Worm (Caenorhabditis elegans) whole organism, L4 larva: ENCODE results near the gene appg-2.

Source experiments
- F10B5.3 ChIP-seq: sonication (generic microtip); optimal IDR thresholded peaks from 2 replicates; lab custom pipeline; 2016; ENCODE audit warnings: mild to moderate bottlenecking, missing genetic modification characterization, missing compliant biosample characterization
- F37D6.2 ChIP-seq: sonication (generic microtip); optimal IDR thresholded peaks from 2 replicates; lab custom pipeline; 2016; ENCODE audit warnings: mild to moderate bottlenecking, missing genetic modification characterization, missing compliant biosample characterization
- T20F7.1 ChIP-seq: fragments of 200-800 bp; sonication (Bioruptor generic); optimal IDR thresholded peaks from 2 replicates; lab custom pipeline; 2018; ENCODE audit warnings: mild to moderate bottlenecking, missing genetic modification characterization, missing compliant biosample characterization
- T26A8.4 ChIP-seq: fragments of 200-800 bp; sonication (Bioruptor generic); IDR thresholded peaks from 2 replicates; pipeline ENCODE4 v1.3.6; 2022; ENCODE audit warnings: missing genetic modification characterization, missing compliant biosample characterization
- Y75B8A.6 ChIP-seq: fragments of 200-800 bp; sonication (Bioruptor generic); IDR thresholded peaks from 2 replicates; pipeline ENCODE4 v1.3.6; 2022; ENCODE audit warnings: missing genetic modification reagents, missing genetic modification characterization, missing compliant biosample characterization
- ZK337.2 ChIP-seq: fragments of 200-800 bp; sonication (Bioruptor generic); IDR thresholded peaks from 2 replicates; pipeline ENCODE4 v1.3.6; 2022; ENCODE audit warnings: missing genetic modification reagents, missing genetic modification characterization, missing compliant biosample characterization
- ZK546.5 ChIP-seq, 2 experiments: sonication (generic microtip); optimal IDR thresholded peaks; 2 replicates each; lab custom pipeline; 2017; ENCODE audit warnings: missing biosample characterization in 2 of 2, missing genetic modification characterization in 2 of 2
- aha-1 ChIP-seq: fragments of 150-350 bp; peaks from one replicate; lab custom pipeline; 2014; ENCODE audit warnings: missing biosample characterization, missing genetic modification characterization
- ama-1 ChIP-seq: fragments of 150-350 bp; optimal IDR thresholded peaks from 2 replicates; lab custom pipeline; 2014; ENCODE audit warnings: inconsistent platforms, mixed read lengths
- arid-1 ChIP-seq: fragments of 200-800 bp; sonication (Bioruptor generic); conservative IDR thresholded peaks from 2 replicates; pipeline ENCODE4 v1.3.6; 2022; ENCODE audit warnings: missing genetic modification reagents, missing genetic modification characterization, missing compliant biosample characterization
- attf-4 ChIP-seq: sonication (generic microtip); optimal IDR thresholded peaks from 3 replicates; lab custom pipeline; 2017; ENCODE audit warnings: missing biosample characterization, missing genetic modification characterization
- ceh-20 ChIP-seq: fragments of 200-800 bp; sonication (Bioruptor generic); IDR thresholded peaks from 2 replicates; pipeline ENCODE4 v1.3.6; 2022; ENCODE audit warnings: missing genetic modification reagents, missing genetic modification characterization, missing compliant biosample characterization
- ceh-28 ChIP-seq: fragments of 150-350 bp; optimal IDR thresholded peaks from 2 replicates; lab custom pipeline; 2014; ENCODE audit warnings: missing biosample characterization, missing genetic modification reagents, missing genetic modification characterization
- ceh-82 ChIP-seq: sonication (generic microtip); optimal IDR thresholded peaks from 2 replicates; lab custom pipeline; 2017; ENCODE audit warnings: missing biosample characterization, missing genetic modification characterization
- cey-2 ChIP-seq: sonication (generic microtip); optimal IDR thresholded peaks from 3 replicates; lab custom pipeline; 2017; ENCODE audit warnings: missing genetic modification characterization, mild to moderate bottlenecking, missing compliant biosample characterization, antibody characterized with exemption, borderline replicate concordance; ENCODE audit not compliant: insufficient read depth
- daf-16 ChIP-seq, 3 experiments: sonication (generic microtip); optimal IDR thresholded peaks; 2 replicates each; lab custom pipeline; 2016 to 2017; ENCODE audit warnings: missing genetic modification characterization in 3 of 3, missing genetic modification reagents in 3 of 3, mild to moderate bottlenecking in 2 of 3, missing compliant biosample characterization in 2 of 3, missing biosample characterization in 1 of 3, moderate library complexity in 1 of 3
- dpl-1 ChIP-seq: fragments of 150-350 bp; optimal IDR thresholded peaks from 2 replicates; lab custom pipeline; 2014; ENCODE audit warnings: missing biosample characterization, missing genetic modification reagents, missing genetic modification characterization
- dve-1 ChIP-seq: sonication (generic microtip); optimal IDR thresholded peaks from 2 replicates; lab custom pipeline; 2017; ENCODE audit warnings: antibody characterized with exemption, mild to moderate bottlenecking, missing genetic modification characterization, missing compliant biosample characterization; ENCODE audit not compliant: insufficient read depth
- gei-8 ChIP-seq: fragments of 200-800 bp; sonication (Bioruptor generic); optimal IDR thresholded peaks from 2 replicates; lab custom pipeline; 2018; ENCODE audit warnings: mild to moderate bottlenecking, missing genetic modification characterization, missing compliant biosample characterization
- hif-1 ChIP-seq, 2 experiments: sonication (generic microtip); optimal IDR thresholded peaks; 2 replicates each; lab custom pipeline; 2016 to 2017; ENCODE audit warnings: missing compliant biosample characterization in 2 of 2, missing genetic modification characterization in 2 of 2, missing genetic modification reagents in 2 of 2, missing genotype in 2 of 2, mild to moderate bottlenecking in 1 of 2
- hlh-11 ChIP-seq: fragments of 200-800 bp; sonication (Bioruptor generic); optimal IDR thresholded peaks from 2 replicates; lab custom pipeline; 2018; ENCODE audit warnings: mild to moderate bottlenecking, missing genetic modification characterization, missing compliant biosample characterization
- lin-1 ChIP-seq: fragments of 200-800 bp; sonication (Bioruptor generic); IDR thresholded peaks from 2 replicates; pipeline ENCODE4 v1.3.6; 2022; ENCODE audit warnings: missing genetic modification reagents, missing genetic modification characterization, missing compliant biosample characterization
- lin-39 ChIP-seq: fragments of 150-350 bp; optimal IDR thresholded peaks from 2 replicates; lab custom pipeline; 2014; ENCODE audit warnings: missing biosample characterization, missing genetic modification reagents, missing genetic modification characterization
- lsy-2 ChIP-seq, 2 experiments: fragments of 150-350 bp in 1 of 2; sonication (generic microtip) in 1 of 2; optimal IDR thresholded peaks; 2 replicates each; lab custom pipeline; 2014 to 2017; ENCODE audit warnings: missing biosample characterization in 2 of 2, missing genetic modification characterization in 2 of 2
- mep-1 ChIP-seq: fragments of 150-350 bp; sonication (generic microtip); optimal IDR thresholded peaks from 3 replicates; lab custom pipeline; 2014; ENCODE audit warnings: missing biosample characterization, missing genetic modification characterization
- nhr-102 ChIP-seq: sonication (generic microtip); optimal IDR thresholded peaks from 2 replicates; lab custom pipeline; 2016; ENCODE audit warnings: mild to moderate bottlenecking, missing genetic modification characterization, moderate library complexity, missing compliant biosample characterization
- nhr-11 ChIP-seq: fragments of 150-350 bp; optimal IDR thresholded peaks from 2 replicates; lab custom pipeline; 2014; ENCODE audit warnings: missing biosample characterization, missing genetic modification characterization
- nhr-25 ChIP-seq: sonication (generic microtip); optimal IDR thresholded peaks from 2 replicates; lab custom pipeline; 2017; ENCODE audit warnings: missing genetic modification characterization, mild to moderate bottlenecking, missing compliant biosample characterization, antibody characterized with exemption, moderate library complexity, borderline replicate concordance; ENCODE audit not compliant: insufficient read depth
- nhr-41 ChIP-seq: fragments of 200-800 bp; sonication (Bioruptor generic); IDR thresholded peaks from 2 replicates; pipeline ENCODE4 v1.3.6; 2022; ENCODE audit warnings: missing genetic modification reagents, missing genetic modification characterization, missing compliant biosample characterization
- nhr-48 ChIP-seq: sonication (generic microtip); optimal IDR thresholded peaks from 2 replicates; lab custom pipeline; 2016; ENCODE audit warnings: mild to moderate bottlenecking, missing genetic modification characterization, missing compliant biosample characterization
- nhr-6 ChIP-seq: fragments of 150-350 bp; optimal IDR thresholded peaks from 2 replicates; lab custom pipeline; 2014; ENCODE audit warnings: missing biosample characterization, missing genetic modification characterization
- nhr-76 ChIP-seq: fragments of 150-350 bp; optimal IDR thresholded peaks from 2 replicates; lab custom pipeline; 2014; ENCODE audit warnings: missing biosample characterization, missing genetic modification characterization
- pqm-1 ChIP-seq: sonication (generic microtip); optimal IDR thresholded peaks from 2 replicates; lab custom pipeline; 2017; ENCODE audit warnings: missing biosample characterization, missing genetic modification characterization
- saeg-2 ChIP-seq: fragments of 200-800 bp; sonication (Bioruptor generic); IDR thresholded peaks from 2 replicates; pipeline ENCODE4 v1.3.6; 2022; ENCODE audit warnings: missing genetic modification reagents, missing genetic modification characterization, missing compliant biosample characterization
- sdz-12 ChIP-seq: fragments of 200-800 bp; sonication (Bioruptor generic); optimal IDR thresholded peaks from 2 replicates; lab custom pipeline; 2018; ENCODE audit warnings: mild to moderate bottlenecking, missing genetic modification characterization, missing compliant biosample characterization
- skn-1 ChIP-seq: fragments of 150-350 bp; optimal IDR thresholded peaks from 2 replicates; lab custom pipeline; 2014; ENCODE audit warnings: missing biosample characterization, missing genetic modification characterization
- snpc-1.2 ChIP-seq: fragments of 200-800 bp; sonication (Bioruptor generic); IDR thresholded peaks from 2 replicates; pipeline ENCODE4 v1.3.6; 2022; ENCODE audit warnings: missing genetic modification reagents, missing genetic modification characterization, missing compliant biosample characterization
- spr-1 ChIP-seq: sonication (generic microtip); optimal IDR thresholded peaks from 2 replicates; lab custom pipeline; 2016; ENCODE audit warnings: mild to moderate bottlenecking, missing genetic modification characterization, missing compliant biosample characterization
- spr-3 ChIP-seq: fragments of 200-800 bp; sonication (Bioruptor generic); optimal IDR thresholded peaks from 2 replicates; lab custom pipeline; 2018; ENCODE audit warnings: mild to moderate bottlenecking, missing genetic modification characterization, missing compliant biosample characterization
- unc-62 ChIP-seq, 3 experiments: fragments of 150-350 bp in 1 of 3; sonication (generic microtip); optimal IDR thresholded peaks in 2 of 3; peaks in 1 of 3; 1 replicate in 1 of 3; 2 replicates in 2 of 3; lab custom pipeline; 2014 to 2017; ENCODE audit warnings: missing biosample characterization in 3 of 3, missing genetic modification characterization in 3 of 3, missing genetic modification reagents in 3 of 3, missing genotype in 1 of 3
- zfp-2 ChIP-seq: sonication (generic microtip); optimal IDR thresholded peaks from 2 replicates; lab custom pipeline; 2016; ENCODE audit warnings: mild to moderate bottlenecking, missing genetic modification characterization, missing compliant biosample characterization
- zfp-3 ChIP-seq: fragments of 200-800 bp; sonication (Bioruptor generic); conservative IDR thresholded peaks from 2 replicates; pipeline ENCODE4 v1.3.6; 2022; ENCODE audit warnings: missing genetic modification reagents, missing genetic modification characterization, missing compliant biosample characterization
- zip-11 ChIP-seq: fragments of 200-800 bp; sonication (Bioruptor generic); IDR thresholded peaks from 2 replicates; pipeline ENCODE4 v1.3.6; 2022; ENCODE audit warnings: missing genetic modification characterization, missing compliant biosample characterization
- zip-2 ChIP-seq: fragments of 150-350 bp; optimal IDR thresholded peaks from 2 replicates; lab custom pipeline; 2014; ENCODE audit warnings: missing biosample characterization, missing genetic modification characterization

appg-2 gene

ce11 chrII:8787376-8787775 lies 13.6 kb upstream of the appg-2 start (continued):
- peak in 1 of 2 experiments; percentile 100 for TF ChIP-seq unc-62 (GFP tag; optimal IDR thresholded peaks at IDR 0.05 in 1 of 2; lab: Kevin White, UChicago)
- TF ChIP-seq unc-62 (tag; optimal IDR thresholded peaks at IDR 0.05; lab: Kevin White, UChicago) = no peak
- TF ChIP-seq pqm-1 (tag; lab: Kevin White, UChicago) = peak; percentile 22
- TF ChIP-seq gei-8 = no peak
- TF ChIP-seq F10B5.3 (tag; lab: Kevin White, UChicago) = no peak
- TF ChIP-seq ZK546.5 (tag; optimal IDR thresholded peaks at IDR 0.05; lab: Kevin White, UChicago) = peak in 1 of 2 experiments; percentile 22
- TF ChIP-seq Y75B8A.6 (GFP tag; lab: Robert Waterston, UW) = no peak
- peak; percentile 35; the same call in 1 of the 2 replicates for TF ChIP-seq nhr-41
- TF ChIP-seq cey-2 (tag; lab: Kevin White, UChicago) = peak; percentile 52
- TF ChIP-seq ZK337.2 = no peak
- peak; percentile 20 for TF ChIP-seq nhr-76

ce11 chrII:8788752-8789151 lies 12.2 kb upstream of the appg-2 start:
- no peak for TF ChIP-seq zip-11 (GFP tag; lab: Robert Waterston, UW)
- peak; percentile 25 for TF ChIP-seq dve-1 (tag; lab: Kevin White, UChicago)

- TF ChIP-seq ceh-20 (0 out of 2 replicates have a peak, but pooled peaks have one; percentile 33), ama-1 (lab: Kevin White, UChicago) (peak; percentile 16), zip-11 (GFP tag; lab: Robert Waterston, UW) (no peak), nhr-11 (tag; lab: Kevin White, UChicago) (peak; percentile 35), nhr-25 (peak; percentile 43), arid-1 (GFP tag; lab: Robert Waterston, UW) (peak; percentile 56), dpl-1 (GFP tag; lab: Kevin White, UChicago) (no peak), sdz-12 (GFP tag; lab: Kevin White, UChicago) (peak; percentile 37), gei-8 (peak; percentile 28), attf-4 (tag; lab: Kevin White, UChicago) (no peak), lin-39 (no peak), zip-2 (tag; lab: Kevin White, UChicago) (no peak), ZK546.5 (tag; optimal IDR thresholded peaks at IDR 0.05; lab: Kevin White, UChicago) (no peak), lin-1 (no peak), zfp-3 (GFP tag; lab: Robert Waterston, UW) (peak; percentile 83), snpc-1.2 (GFP tag; lab: Robert Waterston, UW) (0 out of 2 replicates have a peak, but pooled peaks have one; percentile 9), aha-1 (tag; lab: Kevin White, UChicago) (no peak), saeg-2 (GFP tag; lab: Robert Waterston, UW) (0 out of 2 replicates have a peak, but pooled peaks have one; percentile 42), hif-1 (tag; optimal IDR thresholded peaks at IDR 0.05; lab: Kevin White, UChicago) (peak in 1 of 2 experiments; percentile 35), T20F7.1 (GFP tag; lab: Kevin White, UChicago) (peak; percentile 59), zfp-2 (no peak), nhr-41 (no peak), ceh-82 (tag; lab: Kevin White, UChicago) (no peak), skn-1 (tag; lab: Kevin White, UChicago) (no peak), nhr-48 (tag; lab: Kevin White, UChicago) (peak; percentile 39), nhr-102 (peak; percentile 71), ceh-28 (no peak), spr-3 (GFP tag; lab: Kevin White, UChicago) (peak; percentile 6), daf-16 (GFP tag; optimal IDR thresholded peaks at IDR 0.05; lab: Kevin White, UChicago) (peak in 1 of 2 experiments; percentile 33), daf-16 (tag; optimal IDR thresholded peaks at IDR 0.05; lab: Kevin White, UChicago) (peak; percentile 57), mep-1 (tag; lab: Kevin White, UChicago) (peak; percentile 83), T26A8.4 (GFP tag; lab: Robert Waterston, UW) (peak; percentile 89), nhr-6 (peak; percentile 35), F37D6.2 (tag; lab: Kevin White, UChicago) (no peak), spr-1 (tag; lab: Kevin White, UChicago) (peak; percentile 24), hlh-11 (peak; percentile 21), lsy-2 (tag; optimal IDR thresholded peaks at IDR 0.05; lab: Kevin White, UChicago) (peak; percentile 20 to 80), dve-1 (tag; lab: Kevin White, UChicago) (peak; percentile 76)
Observed at ce11 chrII:8789828-8790558, 10.9 kb upstream of the appg-2 start, which contains the start of gene F07H5.13. F07H5.13 (plus strand) TSS chrII:8790557.
